Fruit fly (Drosophila melanogaster) whole organism, embryonic: Measurements from ENCODE around the gene phol.

ENCODE experiments used
- BtbVII ChIP-seq: fragments of 200-800 bp; sonication (Bioruptor generic); optimal IDR thresholded peaks from 3 replicates; lab custom pipeline; 2017; ENCODE audit warnings: missing biosample characterization, mild to moderate bottlenecking, missing genetic modification characterization
- CG1024 ChIP-seq: fragments of 200-800 bp; sonication (Bioruptor generic); IDR thresholded peaks from 2 replicates; pipeline ENCODE4 v1.3.6; 2022; ENCODE audit warnings: missing biosample characterization, missing genetic modification characterization
- CG10565 ChIP-seq: fragments of 200-800 bp; sonication (Bioruptor generic); optimal IDR thresholded peaks from 3 replicates; lab custom pipeline; 2016; ENCODE audit warnings: missing biosample characterization, mild to moderate bottlenecking, missing genetic modification characterization
- CG11085 ChIP-seq: fragments of 200-800 bp; sonication (Bioruptor generic); IDR thresholded peaks from 2 replicates; pipeline ENCODE4 v1.3.6; 2022; ENCODE audit warnings: missing biosample characterization, missing genetic modification characterization
- CG11456 ChIP-seq: fragments of 200-800 bp; sonication (Bioruptor generic); IDR thresholded peaks from 3 replicates; pipeline ENCODE4 v1.3.6; 2022; ENCODE audit warnings: missing biosample characterization, missing genetic modification characterization
- CG13123 ChIP-seq: fragments of 200-800 bp; sonication (Bioruptor generic); optimal IDR thresholded peaks from 2 replicates; lab custom pipeline; 2016; ENCODE audit warnings: missing biosample characterization, missing genetic modification characterization
- CG13894 ChIP-seq: fragments of 200-800 bp; sonication (Bioruptor generic); optimal IDR thresholded peaks from 3 replicates; lab custom pipeline; 2018; ENCODE audit warnings: missing biosample characterization, mild to moderate bottlenecking, missing genetic modification characterization, moderate library complexity
- CG14667 ChIP-seq: fragments of 200-800 bp; sonication (Bioruptor generic); IDR thresholded peaks from 2 replicates; pipeline ENCODE4 v1.3.6; 2022; ENCODE audit warnings: missing biosample characterization, missing genetic modification characterization
- CG15073 ChIP-seq: fragments of 200-800 bp; sonication (Bioruptor generic); optimal IDR thresholded peaks from 2 replicates; lab custom pipeline; 2016; ENCODE audit warnings: missing biosample characterization, missing genetic modification characterization
- CG15479 ChIP-seq: fragments of 200-800 bp; sonication (Bioruptor generic); optimal IDR thresholded peaks from 3 replicates; lab custom pipeline; 2019; ENCODE audit warnings: missing biosample characterization, mild to moderate bottlenecking, missing genetic modification characterization, moderate library complexity
- CG15601 ChIP-seq: fragments of 200-800 bp; sonication (Bioruptor generic); optimal IDR thresholded peaks from 3 replicates; lab custom pipeline; 2019; ENCODE audit warnings: missing biosample characterization, mild to moderate bottlenecking, missing genetic modification characterization, moderate library complexity
- CG1602 ChIP-seq: fragments of 200-800 bp; sonication (Bioruptor generic); optimal IDR thresholded peaks from 3 replicates; lab custom pipeline; 2016; ENCODE audit warnings: missing biosample characterization, missing genetic modification characterization
- CG17829 ChIP-seq: fragments of 200-800 bp; optimal IDR thresholded peaks from 2 replicates; lab custom pipeline; 2019; ENCODE audit warnings: missing biosample characterization, mild to moderate bottlenecking, missing genetic modification characterization, moderate library complexity
- CG18619 ChIP-seq: fragments of 200-800 bp; sonication (Bioruptor generic); optimal IDR thresholded peaks from 3 replicates; lab custom pipeline; 2017; ENCODE audit warnings: missing biosample characterization, mild to moderate bottlenecking, missing genetic modification characterization
- CG2116 ChIP-seq: fragments of 200-800 bp; sonication (Bioruptor generic); optimal IDR thresholded peaks from 3 replicates; lab custom pipeline; 2018; ENCODE audit warnings: missing biosample characterization, mild to moderate bottlenecking, missing genetic modification characterization
- CG2202 ChIP-seq: fragments of 200-800 bp; sonication (Bioruptor generic); optimal IDR thresholded peaks from 2 replicates; lab custom pipeline; 2018; ENCODE audit warnings: missing biosample characterization, mild to moderate bottlenecking, missing genetic modification characterization
- CG30431 ChIP-seq: fragments of 200-800 bp; sonication (Bioruptor generic); optimal IDR thresholded peaks from 2 replicates; lab custom pipeline; 2017; ENCODE audit warnings: missing biosample characterization, missing genetic modification characterization
- CG31365 ChIP-seq: fragments of 200-800 bp; sonication (Bioruptor generic); optimal IDR thresholded peaks from 2 replicates; lab custom pipeline; 2018; ENCODE audit warnings: missing biosample characterization, mild to moderate bottlenecking, missing genetic modification characterization
- CG3726 ChIP-seq: fragments of 200-800 bp; sonication (Bioruptor generic); IDR thresholded peaks from 3 replicates; pipeline ENCODE4, ENCODE4 v1.3.6; 2022; ENCODE audit warnings: missing biosample characterization, missing genetic modification characterization
- CG4282 ChIP-seq: fragments of 200-800 bp; sonication (Bioruptor generic); optimal IDR thresholded peaks from 2 replicates; lab custom pipeline; 2016; ENCODE audit warnings: missing biosample characterization, missing genetic modification characterization
- CG6254 ChIP-seq: fragments of 200-800 bp; sonication (Bioruptor generic); optimal IDR thresholded peaks from 3 replicates; lab custom pipeline; 2017; ENCODE audit warnings: mild to moderate bottlenecking, missing biosample characterization, missing genetic modification reagents, missing genetic modification characterization
- CG9215 ChIP-seq: fragments of 200-800 bp; sonication (Bioruptor generic); IDR thresholded peaks from 2 replicates; pipeline ENCODE4 v1.3.6; 2022; ENCODE audit warnings: missing biosample characterization, missing genetic modification characterization
- CoRest ChIP-seq: fragments of 200-800 bp; sonication (Bioruptor generic); optimal IDR thresholded peaks from 3 replicates; lab custom pipeline; 2018; ENCODE audit warnings: missing biosample characterization, mild to moderate bottlenecking, missing genetic modification characterization, moderate library complexity
- D19A ChIP-seq: fragments of 200-800 bp; optimal IDR thresholded peaks from 3 replicates; lab custom pipeline; 2019; ENCODE audit warnings: missing biosample characterization, mild to moderate bottlenecking, missing genetic modification characterization, moderate library complexity
- Ets97D ChIP-seq: fragments of 200-800 bp; sonication (Bioruptor generic); optimal IDR thresholded peaks from 3 replicates; lab custom pipeline; 2016; ENCODE audit warnings: missing biosample characterization, missing genetic modification characterization
- Hmx ChIP-seq: fragments of 200-800 bp; sonication (Bioruptor generic); optimal IDR thresholded peaks from 2 replicates; lab custom pipeline; 2016; ENCODE audit warnings: missing biosample characterization, missing genetic modification characterization
- Jarid2 ChIP-seq: fragments of 200-800 bp; sonication (Bioruptor generic); optimal IDR thresholded peaks from 3 replicates; lab custom pipeline; 2017; ENCODE audit warnings: mild to moderate bottlenecking, missing biosample characterization, missing genetic modification reagents, missing genetic modification characterization
- Med ChIP-seq: fragments of 200-800 bp; sonication (Bioruptor generic); peaks from one replicate; lab custom pipeline; 2016; ENCODE audit warnings: missing biosample characterization, missing genetic modification characterization, mild to moderate bottlenecking, inconsistent platforms, moderate library complexity
- Meics ChIP-seq: fragments of 200-800 bp; sonication (Bioruptor generic); optimal IDR thresholded peaks from 2 replicates; lab custom pipeline; 2017; ENCODE audit warnings: missing biosample characterization, mild to moderate bottlenecking, missing genetic modification characterization
- Opbp ChIP-seq: fragments of 200-800 bp; sonication (Bioruptor generic); IDR thresholded peaks from 3 replicates; pipeline ENCODE4 v1.3.6; 2022; ENCODE audit warnings: missing biosample characterization, missing genetic modification characterization; ENCODE audit not compliant: partially characterized antibody
- Xbp1 ChIP-seq: fragments of 200-800 bp; sonication (Bioruptor generic); optimal IDR thresholded peaks from 3 replicates; lab custom pipeline; 2016; ENCODE audit warnings: missing biosample characterization, mild to moderate bottlenecking, missing genetic modification characterization
- abd-A ChIP-seq: fragments of 200-800 bp; sonication (Bioruptor generic); optimal IDR thresholded peaks from 3 replicates; lab custom pipeline; 2019; ENCODE audit warnings: missing biosample characterization, mild to moderate bottlenecking, missing genetic modification characterization, moderate library complexity
- ap ChIP-seq: fragments of 200-800 bp; sonication (Bioruptor generic); IDR thresholded peaks from 2 replicates; pipeline ENCODE4 v1.3.6; 2022; ENCODE audit warnings: missing biosample characterization, missing genetic modification characterization
- az2 ChIP-seq: fragments of 200-800 bp; sonication (Bioruptor generic); optimal IDR thresholded peaks from 3 replicates; lab custom pipeline; 2016; ENCODE audit warnings: missing biosample characterization, missing genetic modification characterization
- bigmax ChIP-seq: fragments of 200-800 bp; sonication (Bioruptor generic); optimal IDR thresholded peaks from 2 replicates; lab custom pipeline; 2018; ENCODE audit warnings: missing biosample characterization, mild to moderate bottlenecking, missing genetic modification characterization
- croc ChIP-seq: fragments of 200-800 bp; sonication (Bioruptor generic); conservative IDR thresholded peaks from 3 replicates; pipeline ENCODE4 v1.3.6; 2022; ENCODE audit warnings: missing biosample characterization, missing genetic modification characterization
- ewg ChIP-seq: fragments of 200-800 bp; sonication (Bioruptor generic); optimal IDR thresholded peaks from 3 replicates; lab custom pipeline; 2017; ENCODE audit warnings: mild to moderate bottlenecking, missing biosample characterization, missing genetic modification reagents, missing genetic modification characterization
- grn ChIP-seq: fragments of 200-800 bp; sonication (Bioruptor generic); optimal IDR thresholded peaks from 3 replicates; lab custom pipeline; 2017; ENCODE audit warnings: missing biosample characterization, missing genetic modification characterization
- klu ChIP-seq: fragments of 200-800 bp; sonication (Bioruptor generic); IDR thresholded peaks from 2 replicates; pipeline ENCODE4 v1.3.6; 2022; ENCODE audit warnings: missing biosample characterization, missing genetic modification characterization
- mam ChIP-seq: fragments of 200-800 bp; sonication (Bioruptor generic); optimal IDR thresholded peaks from 3 replicates; lab custom pipeline; 2016; ENCODE audit warnings: missing biosample characterization, missing genetic modification characterization
- otp ChIP-seq: fragments of 200-800 bp; sonication (Bioruptor generic); IDR thresholded peaks from 3 replicates; pipeline ENCODE4, ENCODE4 v1.3.6; 2022; ENCODE audit warnings: missing biosample characterization, missing genetic modification characterization
- run ChIP-seq: fragments of 200-800 bp; sonication (Bioruptor generic); optimal IDR thresholded peaks from 3 replicates; lab custom pipeline; 2018; ENCODE audit warnings: missing biosample characterization, mild to moderate bottlenecking, missing genetic modification characterization
- scrt ChIP-seq: fragments of 200-800 bp; sonication (Bioruptor generic); optimal IDR thresholded peaks from 2 replicates; lab custom pipeline; 2018; ENCODE audit warnings: missing biosample characterization, mild to moderate bottlenecking, missing genetic modification characterization, moderate library complexity
- sob ChIP-seq: fragments of 200-800 bp; sonication (Bioruptor generic); IDR thresholded peaks from 2 replicates; pipeline ENCODE4 v1.3.6; 2022; ENCODE audit warnings: missing biosample characterization, missing genetic modification characterization
- sr ChIP-seq: fragments of 200-800 bp; sonication (Bioruptor generic); IDR thresholded peaks from 3 replicates; pipeline ENCODE4 v1.3.6; 2022; ENCODE audit warnings: missing biosample characterization, missing genetic modification characterization
- ssp ChIP-seq: fragments of 200-800 bp; sonication (Bioruptor generic); IDR thresholded peaks from 2 replicates; pipeline ENCODE4 v1.3.6; 2022; ENCODE audit warnings: missing biosample characterization, missing genetic modification characterization
- stwl ChIP-seq: fragments of 200-800 bp; sonication (Bioruptor generic); optimal IDR thresholded peaks from 3 replicates; lab custom pipeline; 2018; ENCODE audit warnings: missing biosample characterization, mild to moderate bottlenecking, missing genetic modification characterization, moderate library complexity
- sug ChIP-seq: fragments of 200-800 bp; optimal IDR thresholded peaks from 2 replicates; lab custom pipeline; 2019; ENCODE audit warnings: missing biosample characterization, mild to moderate bottlenecking, missing genetic modification characterization, moderate library complexity
- tna ChIP-seq: fragments of 200-800 bp; sonication (Bioruptor generic); IDR thresholded peaks from 2 replicates; pipeline ENCODE4 v1.3.6; 2022; ENCODE audit warnings: missing biosample characterization, missing genetic modification characterization; ENCODE audit not compliant: partially characterized antibody
- unc-4 ChIP-seq: fragments of 200-800 bp; sonication (Bioruptor generic); IDR thresholded peaks from 2 replicates; pipeline ENCODE4 v1.3.6; 2022; ENCODE audit warnings: missing biosample characterization, missing genetic modification characterization; ENCODE audit not compliant: partially characterized antibody

The phol gene

DNA sequence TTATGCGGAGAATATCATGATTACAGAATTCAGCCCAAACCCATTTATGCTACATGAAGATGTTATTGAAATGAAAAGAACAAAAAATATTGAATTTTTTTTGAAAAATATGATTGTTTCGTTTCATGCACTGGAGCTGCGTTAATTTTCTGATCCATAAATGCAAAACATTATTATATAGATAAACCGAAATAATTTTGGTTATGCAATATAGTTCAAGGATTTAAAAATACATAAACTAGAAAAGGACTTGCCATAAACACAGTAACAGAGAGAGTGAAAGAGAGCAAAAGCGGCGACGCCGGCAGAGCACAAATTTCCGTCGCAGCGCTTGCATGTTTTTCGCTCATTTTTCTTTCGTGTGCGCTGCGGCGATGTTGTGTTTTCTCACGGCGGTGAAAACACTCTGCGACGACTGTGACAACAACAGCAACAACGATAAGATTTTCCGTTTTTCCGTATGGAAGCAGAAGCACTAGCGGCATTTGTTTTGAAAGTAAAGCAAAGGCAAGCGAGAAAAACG is 6.2 kb upstream of the phol start (continued):
- no peak for TF ChIP-seq CG15073 (GFP tag; lab: Kevin White, UChicago)
- no peak for TF ChIP-seq bigmax (GFP tag; lab: Kevin White, UChicago)
- TF ChIP-seq sob, result peak; percentile 74
- TF ChIP-seq CG13123 (GFP tag; lab: Kevin White, UChicago), result peak; percentile 61
- TF ChIP-seq Xbp1, result peak; percentile 84
- TF ChIP-seq ssp (GFP tag; lab: Robert Waterston, UW), result 0 out of 2 replicates have a peak, but pooled peaks have one; percentile 6
- peak; percentile 53; the same call in 2 of the 3 replicates for TF ChIP-seq Opbp (GFP tag; lab: Robert Waterston, UW)
- TF ChIP-seq CG4282, result no peak
- peak; percentile 92 for TF ChIP-seq D19A (tag; lab: Kevin White, UChicago)
- peak; percentile 9; the same call in 1 of the 2 replicates for TF ChIP-seq CG1024 (GFP tag; lab: Robert Waterston, UW)
- peak; percentile 92 for TF ChIP-seq CG17829 (tag; lab: Kevin White, UChicago)
- TF ChIP-seq CG11456 (GFP tag; lab: Robert Waterston, UW), result no peak
- peak; percentile 75 for TF ChIP-seq CG1602 (GFP tag; lab: Kevin White, UChicago)
- 0 out of 2 replicates have a peak, but pooled peaks have one; percentile 22 for TF ChIP-seq CG14667 (GFP tag; lab: Robert Waterston, UW)
- TF ChIP-seq CG15601, result peak; percentile 89
- peak; percentile 74 for TF ChIP-seq sug (tag; lab: Kevin White, UChicago)
- peak; percentile 52; the same call in 1 of the 2 replicates for TF ChIP-seq CG9215 (GFP tag; lab: Robert Waterston, UW)
- TF ChIP-seq mam (GFP tag; lab: Kevin White, UChicago), result peak; percentile 63
- peak; percentile 84 for TF ChIP-seq CG18619 (GFP tag; lab: Kevin White, UChicago)
- TF ChIP-seq Meics (GFP tag; lab: Kevin White, UChicago), result peak; percentile 91
- peak; percentile 90 for TF ChIP-seq BtbVII (GFP tag; lab: Kevin White, UChicago)
- TF ChIP-seq grn (GFP tag; lab: Kevin White, UChicago), result no peak
- peak; percentile 88 for TF ChIP-seq CG6254 (GFP tag; lab: Kevin White, UChicago)
- peak; percentile 69 for TF ChIP-seq ewg
- TF ChIP-seq Jarid2 (GFP tag; lab: Kevin White, UChicago), result peak; percentile 90
- peak; percentile 45 for TF ChIP-seq Ets97D (GFP tag; lab: Kevin White, UChicago)
- TF ChIP-seq scrt, result peak; percentile 90
- TF ChIP-seq CoRest, result peak; percentile 92
- TF ChIP-seq CG3726 (GFP tag; lab: Robert Waterston, UW), result no peak
- TF ChIP-seq CG11085, result peak; percentile 45; the same call in 1 of the 2 replicates
- TF ChIP-seq CG30431 (GFP tag; lab: Kevin White, UChicago), result peak; percentile 60
- TF ChIP-seq CG2202 (tag; lab: Kevin White, UChicago), result peak; percentile 88
- TF ChIP-seq abd-A (tag; lab: Kevin White, UChicago), result peak; percentile 32
- TF ChIP-seq CG31365 (tag; lab: Kevin White, UChicago), result peak; percentile 54
- peak; percentile 28 for TF ChIP-seq CG10565 (GFP tag; lab: Kevin White, UChicago)
- peak; percentile 84 for TF ChIP-seq CG13894 (tag; lab: Kevin White, UChicago)
- no peak; the same call in 2 of the 3 replicates for TF ChIP-seq sr
- peak; percentile 87 for TF ChIP-seq Med (GFP tag; lab: Kevin White, UChicago)
- TF ChIP-seq az2 (GFP tag; lab: Kevin White, UChicago), result peak; percentile 84
- no peak for TF ChIP-seq klu (GFP tag; lab: Robert Waterston, UW)
- peak; percentile 66; the same call in 2 of the 3 replicates for TF ChIP-seq otp (GFP tag; lab: Robert Waterston, UW)
- TF ChIP-seq tna (GFP tag; lab: Robert Waterston, UW), result no peak
- peak; percentile 69 for TF ChIP-seq Hmx (GFP tag; lab: Kevin White, UChicago)
- peak; percentile 40; the same call in 1 of the 2 replicates for TF ChIP-seq ap (GFP tag; lab: Robert Waterston, UW)
- TF ChIP-seq run, result peak; percentile 89
- peak; percentile 52 for TF ChIP-seq CG2116 (GFP tag; lab: Kevin White, UChicago)
- TF ChIP-seq croc (GFP tag; lab: Robert Waterston, UW), result peak; percentile 59
- TF ChIP-seq CG15479 (GFP tag; lab: Kevin White, UChicago), result peak; percentile 76
- TF ChIP-seq stwl (tag; lab: Kevin White, UChicago), result peak; percentile 12
- no peak for TF ChIP-seq unc-4 (GFP tag; lab: Robert Waterston, UW)
